Worm (Caenorhabditis elegans): ENCODE results near the gene rnf-5.
A peak's percentile ranks its signal among the peaks of the same experiment; 100 is the strongest.

Gene rnf-5

ce11 chrIII:4195306-4196008 is 28.8 kb upstream of the rnf-5 start (continued):
- TF ChIP-seq nfya-2 (GFP tag; IDR thresholded peaks at IDR 0.05) (no peak), cebp-1 (GFP tag; IDR thresholded peaks at IDR 0.05) (no peak), cebp-1 (tag; optimal IDR thresholded peaks at IDR 0.05) (peak; percentile 62), rec-8 (tag; optimal IDR thresholded peaks at IDR 0.05) (peak in 1 of 2 experiments; percentile 29), egl-44 (GFP tag; IDR thresholded peaks at IDR 0.05) (no peak), hrde-1 (tag; optimal IDR thresholded peaks at IDR 0.05; ENCODE audit: borderline replicate concordance) (no peak), rcor-1 (GFP tag; IDR thresholded peaks at IDR 0.05) (no peak), atf-7 (tag; optimal IDR thresholded peaks at IDR 0.05) (peak; percentile 84), unc-62 (GFP tag; optimal IDR thresholded peaks at IDR 0.05) (no peak), ceh-27 (GFP tag; optimal IDR thresholded peaks at IDR 0.05) (peak; percentile 42), ZK185.1 (tag; optimal IDR thresholded peaks at IDR 0.05; ENCODE audit: poor library complexity, severe bottlenecking) (peak; percentile 72), hmg-1.2 (GFP tag; IDR thresholded peaks at IDR 0.05) (peak; percentile 36; the same call in 1 of the 2 replicates), ztf-3 (GFP tag; optimal IDR thresholded peaks at IDR 0.05) (no peak), akir-1 (GFP tag; optimal IDR thresholded peaks at IDR 0.05) (no peak), lsl-1 (GFP tag; optimal IDR thresholded peaks at IDR 0.05) (no peak), B0336.3 (GFP tag; IDR thresholded peaks at IDR 0.05) (peak; percentile 95), Y95B8A.8 (GFP tag; IDR thresholded peaks at IDR 0.05) (no peak), F57A8.1 (GFP tag; optimal IDR thresholded peaks at IDR 0.05) (no peak), nhr-27 (tag; optimal IDR thresholded peaks at IDR 0.05) (no peak), F52B5.7 (tag; optimal IDR thresholded peaks at IDR 0.05) (peak; percentile 46), snpc-4 (GFP tag; optimal IDR thresholded peaks at IDR 0.05) (no peak), snpc-4 (tag; optimal IDR thresholded peaks at IDR 0.05) (peak in 2 of 4 experiments; percentile 42 to 47), D2030.7 (GFP tag; IDR thresholded peaks at IDR 0.05) (0 out of 2 replicates have a peak, but pooled peaks have one; percentile 24), tbx-9 (tag; optimal IDR thresholded peaks at IDR 0.05; ENCODE audit: borderline replicate concordance) (no peak), nhr-90 (tag; optimal IDR thresholded peaks at IDR 0.05) (peak; percentile 59), lir-1 (GFP tag; conservative IDR thresholded peaks at IDR 0.05) (no peak), lag-1 (GFP tag; IDR thresholded peaks at IDR 0.05) (no peak), tbp1 (GFP tag; optimal IDR thresholded peaks at IDR 0.05) (peak; percentile 41), F39B2.1 (GFP tag; IDR thresholded peaks at IDR 0.05) (no peak), sdz-38 (tag; optimal IDR thresholded peaks at IDR 0.05) (no peak), hlh-26 (GFP tag; conservative IDR thresholded peaks at IDR 0.05) (no peak), K11D2.4 (GFP tag; IDR thresholded peaks at IDR 0.05) (peak; percentile 73), let-607 (tag; optimal IDR thresholded peaks at IDR 0.05) (peak; percentile 67 to 89), hsf-1 (GFP tag; IDR thresholded peaks at IDR 0.05) (peak; percentile 30; the same call in 1 of the 2 replicates), zfh-2 (GFP tag; conservative IDR thresholded peaks at IDR 0.05) (no peak), Y67H2A.10 (GFP tag; conservative IDR thresholded peaks at IDR 0.05) (no peak), repo-1 (tag; optimal IDR thresholded peaks at IDR 0.05) (peak; percentile 86), him-1 (tag; optimal IDR thresholded peaks at IDR 0.05) (no peak), lin-35 (GFP tag; optimal IDR thresholded peaks at IDR 0.05) (peak in 1 of 3 experiments; percentile 62), somi-1 (GFP tag; optimal IDR thresholded peaks at IDR 0.05) (no peak), nhr-179 (tag; optimal IDR thresholded peaks at IDR 0.05) (no peak), athp-1 (tag; optimal IDR thresholded peaks at IDR 0.05) (peak; percentile 68), hmg-20 (GFP tag; IDR thresholded peaks at IDR 0.05) (peak; percentile 81), egl-18 (GFP tag; IDR thresholded peaks at IDR 0.05) (no peak), Y56A3A.18 (GFP tag; IDR thresholded peaks at IDR 0.05) (peak; percentile 87), ztf-22 (GFP tag; optimal IDR thresholded peaks at IDR 0.05) (no peak), T07F8.4 (tag; optimal IDR thresholded peaks at IDR 0.05) (no peak)

All from whole organism, young adult.